Worm (Caenorhabditis elegans): ENCODE data around the gene srh-239.

Gene srh-239

DNA sequence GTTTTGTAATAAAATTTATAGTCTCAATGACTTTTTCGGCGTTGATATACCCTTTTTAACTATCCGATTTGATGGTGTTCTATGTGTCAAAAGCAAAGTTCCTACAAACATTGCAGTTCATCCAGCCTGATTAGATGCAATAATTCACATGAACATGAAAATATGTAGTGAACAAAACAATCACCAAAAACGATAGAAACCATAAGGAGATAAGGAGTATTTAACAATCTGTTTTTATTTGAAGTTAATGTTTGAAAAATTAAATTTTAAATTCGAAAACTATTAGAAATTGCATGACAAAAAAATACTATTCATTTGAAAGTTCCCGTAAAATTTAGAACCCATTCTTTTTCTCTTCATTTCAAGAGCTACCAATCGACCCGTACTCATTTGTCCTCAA is 18.6 kb upstream of the srh-239 start, which contains the start of gene fbxa-209:
Gene fbxa-209 (minus strand): TSS at position 101 of the 400 bp plus-strand sequence.
- TF ChIP-seq dao-5 (tag; optimal IDR thresholded peaks at IDR 0.05) = no peak

ce11 chrV:15431322-15432052 is 14.1 kb upstream of the srh-239 start:
- TF ChIP-seq him-1 (tag; optimal IDR thresholded peaks at IDR 0.05) = no peak

DNA sequence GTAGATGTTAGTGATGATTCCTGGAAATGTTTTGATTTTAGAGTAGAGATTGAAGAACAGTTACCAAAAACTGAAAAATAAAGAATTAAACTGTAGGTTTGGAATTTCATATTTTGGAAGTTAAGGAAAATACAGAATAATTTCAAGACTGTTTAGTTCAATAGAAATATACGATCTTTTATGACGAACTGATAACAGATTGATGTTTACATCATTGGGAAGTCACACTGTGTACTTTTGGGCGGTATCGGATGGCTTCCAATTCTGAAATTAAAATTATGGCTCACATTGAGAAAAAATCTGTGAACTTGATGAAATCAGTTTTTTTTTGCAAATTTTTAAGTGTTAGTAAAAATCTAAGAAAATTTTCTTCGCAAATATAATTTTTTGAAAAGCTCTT is 13.1 kb upstream of the srh-239 start, which contains the start of gene T26H5.8:
Gene T26H5.8 (minus strand): TSS at position 270 of the 400 bp plus-strand sequence.
- TF ChIP-seq dao-5 (tag; optimal IDR thresholded peaks at IDR 0.05) (no peak), W03F9.2 (tag; optimal IDR thresholded peaks at IDR 0.05) (peak; percentile 34)

ce11 chrV:15434647-15435046 is 10.9 kb upstream of the srh-239 start:
- TF ChIP-seq dao-5 (tag; optimal IDR thresholded peaks at IDR 0.05) = no peak
- no peak for TF ChIP-seq W03F9.2 (tag; optimal IDR thresholded peaks at IDR 0.05)
- TF ChIP-seq him-1 (tag; optimal IDR thresholded peaks at IDR 0.05) = no peak

DNA sequence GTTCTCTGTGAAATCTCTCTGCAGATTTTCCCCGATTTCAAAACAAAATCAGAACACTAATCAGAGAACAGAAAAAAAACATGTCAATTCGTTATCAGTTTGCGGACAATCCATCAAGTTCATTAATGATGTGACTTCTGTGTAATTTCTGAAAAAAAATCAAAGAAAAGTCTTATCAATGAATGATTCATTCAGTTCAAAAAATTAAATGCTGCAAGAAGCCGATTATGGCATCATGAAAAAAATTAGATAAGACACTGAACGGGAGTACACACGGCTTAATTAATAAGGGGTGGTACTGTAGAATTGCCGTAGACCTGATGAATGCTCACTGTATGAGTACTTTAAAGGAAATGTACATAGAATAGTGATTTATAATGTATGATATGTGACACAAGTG is 9.4 kb upstream of the srh-239 start:
- no peak for TF ChIP-seq W03F9.2 (tag; optimal IDR thresholded peaks at IDR 0.05)
- no peak for TF ChIP-seq him-1 (tag; optimal IDR thresholded peaks at IDR 0.05)
- no peak for TF ChIP-seq dao-5 (tag; optimal IDR thresholded peaks at IDR 0.05)

ce11 chrV:15442384-15442783 is 3.2 kb upstream of the srh-239 start:
- TF ChIP-seq him-1 (tag; optimal IDR thresholded peaks at IDR 0.05) (no peak), W03F9.2 (tag; optimal IDR thresholded peaks at IDR 0.05) (no peak), dao-5 (tag; optimal IDR thresholded peaks at IDR 0.05) (no peak)

DNA sequence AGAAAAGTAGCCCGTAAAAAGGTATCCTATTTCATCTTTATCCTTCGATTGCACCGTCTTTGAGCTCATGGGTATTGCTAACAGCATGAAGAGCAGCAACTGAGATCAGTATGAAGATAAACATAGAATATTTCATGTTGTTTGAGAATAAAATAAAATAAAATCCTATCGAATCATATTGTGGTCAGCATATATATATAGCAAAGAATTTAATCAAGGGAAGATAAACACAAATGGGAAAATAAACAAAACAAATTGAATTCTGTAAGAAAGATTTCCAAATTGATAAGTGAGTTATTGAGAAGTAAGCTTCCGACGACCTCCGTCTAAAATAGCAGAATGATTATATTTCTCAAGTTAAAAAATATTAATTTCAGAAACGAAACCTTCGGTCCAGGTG is 1.8 kb upstream of the srh-239 start, which contains the start of gene T26H5.10:
Gene T26H5.10 (minus strand): TSS at position 101 of the 400 bp plus-strand sequence.
- TF ChIP-seq him-1 (tag; optimal IDR thresholded peaks at IDR 0.05) (no peak), dao-5 (tag; optimal IDR thresholded peaks at IDR 0.05) (no peak), W03F9.2 (tag; optimal IDR thresholded peaks at IDR 0.05) (no peak)

ce11 chrV:15444188-15444587 is 1.3 kb upstream of the srh-239 start, which contains the start of gene T26H5.11:
T26H5.11 (minus strand) TSS chrV:15444288.
- no peak for TF ChIP-seq him-1 (tag; optimal IDR thresholded peaks at IDR 0.05)
- no peak for TF ChIP-seq W03F9.2 (tag; optimal IDR thresholded peaks at IDR 0.05)
- no peak for TF ChIP-seq dao-5 (tag; optimal IDR thresholded peaks at IDR 0.05)

ce11 chrV:15444615-15445014 is 922 bp upstream of the srh-239 start, which contains the start of gene T26H5.9:
T26H5.9 (plus strand) TSS chrV:15444916.
- no peak for TF ChIP-seq W03F9.2 (tag; optimal IDR thresholded peaks at IDR 0.05)
- TF ChIP-seq dao-5 (tag; optimal IDR thresholded peaks at IDR 0.05) = no peak
- TF ChIP-seq him-1 (tag; optimal IDR thresholded peaks at IDR 0.05) = no peak

DNA sequence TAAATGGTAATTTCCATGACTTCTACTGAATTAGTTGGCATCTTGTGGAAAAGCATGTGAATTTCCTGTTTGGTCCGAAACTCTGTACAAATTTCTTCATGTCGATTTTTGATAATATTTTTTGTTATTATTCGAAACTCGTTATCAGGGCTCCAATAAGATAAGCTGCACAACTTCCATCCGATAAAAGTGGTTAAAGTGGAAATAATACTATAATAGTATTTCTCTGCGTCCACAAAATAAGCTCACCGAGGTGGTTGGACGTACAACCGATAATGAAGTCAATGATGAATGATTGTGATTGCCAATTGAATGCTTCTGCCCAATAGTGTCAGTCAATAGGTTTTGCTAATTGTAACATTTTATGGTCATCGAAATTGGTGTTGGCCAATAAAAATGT is 2.9 kb downstream of the srh-239 start, which contains the start of gene T26H5.4:
Gene T26H5.4 (minus strand): TSS at position 294 of the 400 bp plus-strand sequence.
- TF ChIP-seq him-1 (tag; optimal IDR thresholded peaks at IDR 0.05) = no peak
- no peak for TF ChIP-seq dao-5 (tag; optimal IDR thresholded peaks at IDR 0.05)
- TF ChIP-seq W03F9.2 (tag; optimal IDR thresholded peaks at IDR 0.05) = no peak

DNA sequence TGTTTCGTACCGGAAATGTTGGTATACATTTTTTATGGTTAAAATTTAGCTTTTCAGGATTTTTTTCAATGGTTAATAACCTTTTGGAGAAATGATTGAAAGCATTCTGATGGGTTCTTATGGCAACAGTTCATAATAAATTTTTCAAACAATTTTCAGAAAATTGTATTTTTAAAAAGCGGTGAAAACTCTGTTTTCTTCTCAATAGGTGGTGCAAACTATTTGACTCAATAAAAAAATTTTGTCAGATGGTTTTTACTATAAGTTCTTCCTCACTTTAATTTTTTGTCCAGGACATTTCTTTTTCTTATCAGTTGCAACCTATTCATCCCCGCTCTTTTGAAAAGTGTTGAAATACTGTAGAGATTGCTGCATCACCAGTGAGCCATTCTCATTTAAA is 3.3 kb downstream of the srh-239 start, which contains the start of gene T26H5.14:
Gene T26H5.14 (plus strand): TSS at position 301 of the 400 bp plus-strand sequence.
- TF ChIP-seq him-1 (tag; optimal IDR thresholded peaks at IDR 0.05) (no peak), W03F9.2 (tag; optimal IDR thresholded peaks at IDR 0.05) (no peak), dao-5 (tag; optimal IDR thresholded peaks at IDR 0.05) (no peak)

DNA sequence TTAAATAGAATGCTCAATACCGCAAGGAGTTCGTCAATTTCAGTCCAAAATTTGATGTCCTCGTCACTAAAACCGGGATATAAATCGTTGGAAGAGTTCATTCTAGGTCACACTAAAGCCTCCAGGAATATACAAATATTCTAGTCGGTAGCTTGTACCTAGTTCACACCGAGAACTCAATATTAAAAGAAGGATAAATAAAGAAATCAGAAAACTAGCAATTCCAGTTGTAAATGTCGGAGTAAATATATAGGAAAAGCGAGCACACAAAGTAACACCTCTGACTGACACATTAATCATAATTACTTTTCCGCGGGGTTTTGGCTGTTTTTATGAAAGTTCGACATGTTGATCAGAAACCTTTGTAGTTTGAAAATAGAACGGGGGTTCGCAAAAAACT is 5.9 kb downstream of the srh-239 start, which contains the start of gene srw-33:
Gene srw-33 (minus strand): TSS at position 101 of the 400 bp plus-strand sequence.
- TF ChIP-seq dao-5 (tag; optimal IDR thresholded peaks at IDR 0.05) (no peak), him-1 (tag; optimal IDR thresholded peaks at IDR 0.05) (no peak), W03F9.2 (tag; optimal IDR thresholded peaks at IDR 0.05) (no peak)

DNA sequence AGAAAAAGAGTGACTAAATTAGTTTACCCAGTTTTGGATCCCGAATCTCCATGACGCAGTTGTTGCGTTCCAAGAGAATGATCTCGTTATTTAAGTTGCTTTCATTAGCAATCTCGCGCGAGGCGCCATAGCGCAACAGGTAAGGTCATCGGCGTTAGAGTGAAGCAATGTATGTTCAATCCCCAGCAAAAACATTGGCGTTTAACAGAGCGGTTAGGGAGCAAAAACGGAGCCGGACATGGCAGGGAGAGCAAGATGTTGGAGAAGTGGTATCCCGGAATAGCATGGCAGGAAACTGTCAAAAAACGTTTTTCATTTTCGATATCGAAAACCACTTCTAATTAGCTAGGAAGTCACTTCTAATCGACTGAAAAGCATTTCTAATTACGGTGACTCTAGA is 8.8 kb downstream of the srh-239 start:
- TF ChIP-seq W03F9.2 (tag; optimal IDR thresholded peaks at IDR 0.05) (no peak), dao-5 (tag; optimal IDR thresholded peaks at IDR 0.05) (no peak), him-1 (tag; optimal IDR thresholded peaks at IDR 0.05) (no peak)

DNA sequence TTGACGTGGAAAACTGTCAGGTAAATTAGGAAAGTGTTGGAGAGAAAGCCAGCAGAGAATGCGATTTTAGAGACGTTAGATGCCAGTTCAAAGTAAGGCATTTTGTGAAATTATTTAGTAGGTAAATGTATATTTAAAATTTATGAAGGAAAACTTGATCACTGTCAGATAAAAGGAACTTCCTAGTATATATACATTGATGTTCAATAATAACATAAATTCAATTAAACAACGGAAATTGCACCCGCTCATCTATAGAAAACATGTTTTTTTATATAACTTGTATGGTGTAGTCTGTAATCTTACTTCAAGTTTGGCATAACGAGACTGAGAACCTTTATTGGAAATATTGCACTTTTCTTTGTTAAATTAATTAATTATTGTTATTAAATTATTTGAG is 13.6 kb downstream of the srh-239 start, which contains the start of gene str-71:
Gene str-71 (minus strand): TSS at position 101 of the 400 bp plus-strand sequence.
- TF ChIP-seq him-1 (tag; optimal IDR thresholded peaks at IDR 0.05) (no peak), W03F9.2 (tag; optimal IDR thresholded peaks at IDR 0.05) (no peak), dao-5 (tag; optimal IDR thresholded peaks at IDR 0.05) (no peak)
